Worm (Caenorhabditis elegans) whole organism, L4 larva: ENCODE data around the gene gei-3.

Experiments
- D1046.2 ChIP-seq: fragments of 200-800 bp; sonication (Bioruptor generic); IDR thresholded peaks from 2 replicates; pipeline ENCODE4 v1.3.6; 2022; ENCODE audit warnings: missing genetic modification characterization, missing compliant biosample characterization
- R02D3.7 ChIP-seq: fragments of 150-350 bp; sonication (generic microtip); optimal IDR thresholded peaks from 3 replicates; lab custom pipeline; 2014; ENCODE audit warnings: missing biosample characterization, missing genetic modification characterization
- T26A8.4 ChIP-seq: fragments of 200-800 bp; sonication (Bioruptor generic); IDR thresholded peaks from 2 replicates; pipeline ENCODE4 v1.3.6; 2022; ENCODE audit warnings: missing genetic modification characterization, missing compliant biosample characterization
- Y48G9A.11 ChIP-seq: fragments of 200-800 bp; sonication (Bioruptor generic); IDR thresholded peaks from 2 replicates; pipeline ENCODE4 v1.3.6; 2022; ENCODE audit warnings: missing genetic modification reagents, missing genetic modification characterization, missing compliant biosample characterization
- Y5F2A.4 ChIP-seq: fragments of 200-800 bp; sonication (Bioruptor generic); optimal IDR thresholded peaks from 2 replicates; lab custom pipeline; 2018; ENCODE audit warnings: mild to moderate bottlenecking, missing genetic modification characterization, missing compliant biosample characterization
- Y75B8A.6 ChIP-seq: fragments of 200-800 bp; sonication (Bioruptor generic); IDR thresholded peaks from 2 replicates; pipeline ENCODE4 v1.3.6; 2022; ENCODE audit warnings: missing genetic modification reagents, missing genetic modification characterization, missing compliant biosample characterization
- ZK546.5 ChIP-seq, 2 experiments: sonication (generic microtip); optimal IDR thresholded peaks; 2 replicates each; lab custom pipeline; 2017; ENCODE audit warnings: missing biosample characterization in 2 of 2, missing genetic modification characterization in 2 of 2
- aha-1 ChIP-seq: fragments of 150-350 bp; peaks from one replicate; lab custom pipeline; 2014; ENCODE audit warnings: missing biosample characterization, missing genetic modification characterization
- arid-1 ChIP-seq: fragments of 200-800 bp; sonication (Bioruptor generic); conservative IDR thresholded peaks from 2 replicates; pipeline ENCODE4 v1.3.6; 2022; ENCODE audit warnings: missing genetic modification reagents, missing genetic modification characterization, missing compliant biosample characterization
- ceh-28 ChIP-seq: fragments of 150-350 bp; optimal IDR thresholded peaks from 2 replicates; lab custom pipeline; 2014; ENCODE audit warnings: missing biosample characterization, missing genetic modification reagents, missing genetic modification characterization
- ceh-44 ChIP-seq: fragments of 200-800 bp; sonication (Bioruptor generic); IDR thresholded peaks from 2 replicates; pipeline ENCODE4 v1.3.6; 2022; ENCODE audit warnings: missing genetic modification reagents, missing genetic modification characterization, missing compliant biosample characterization
- ces-1 ChIP-seq: fragments of 150-350 bp; sonication (generic microtip); optimal IDR thresholded peaks from 4 replicates; lab custom pipeline; 2014; ENCODE audit warnings: missing biosample characterization, missing genetic modification reagents, missing genetic modification characterization
- daf-12 ChIP-seq: fragments of 150-350 bp; optimal IDR thresholded peaks from 2 replicates; lab custom pipeline; 2014; ENCODE audit warnings: missing biosample characterization, missing genetic modification reagents, missing genetic modification characterization
- daf-16 ChIP-seq, 3 experiments: sonication (generic microtip); optimal IDR thresholded peaks; 2 replicates each; lab custom pipeline; 2016 to 2017; ENCODE audit warnings: missing genetic modification characterization in 3 of 3, missing genetic modification reagents in 3 of 3, mild to moderate bottlenecking in 2 of 3, missing compliant biosample characterization in 2 of 3, missing biosample characterization in 1 of 3, moderate library complexity in 1 of 3
- daf-19 ChIP-seq: fragments of 200-800 bp; sonication (Bioruptor generic); conservative IDR thresholded peaks from 2 replicates; pipeline ENCODE4 v1.3.6; 2022; ENCODE audit warnings: missing genetic modification characterization, missing compliant biosample characterization
- dmd-8 ChIP-seq: fragments of 200-800 bp; sonication (Bioruptor generic); IDR thresholded peaks from 2 replicates; pipeline ENCODE4 v1.3.6; 2022; ENCODE audit warnings: missing genetic modification characterization, missing compliant biosample characterization
- duxl-1 ChIP-seq: sonication (generic microtip); optimal IDR thresholded peaks from 2 replicates; lab custom pipeline; 2016; ENCODE audit warnings: mild to moderate bottlenecking, missing genetic modification characterization, moderate library complexity, missing compliant biosample characterization; ENCODE audit not compliant: poor library complexity
- dve-1 ChIP-seq: sonication (generic microtip); optimal IDR thresholded peaks from 2 replicates; lab custom pipeline; 2017; ENCODE audit warnings: antibody characterized with exemption, mild to moderate bottlenecking, missing genetic modification characterization, missing compliant biosample characterization; ENCODE audit not compliant: insufficient read depth
- egl-27 ChIP-seq: sonication (generic microtip); optimal IDR thresholded peaks from 3 replicates; lab custom pipeline; 2017; ENCODE audit warnings: missing biosample characterization, missing genetic modification reagents, missing genetic modification characterization
- egl-43 ChIP-seq: fragments of 200-800 bp; sonication (Bioruptor generic); IDR thresholded peaks from 2 replicates; pipeline ENCODE4 v1.3.6; 2022; ENCODE audit warnings: missing genetic modification reagents, missing genetic modification characterization, missing compliant biosample characterization
- fos-1 ChIP-seq: fragments of 150-350 bp; optimal IDR thresholded peaks from 2 replicates; lab custom pipeline; 2014; ENCODE audit warnings: missing biosample characterization, missing genetic modification characterization
- gei-8 ChIP-seq: fragments of 200-800 bp; sonication (Bioruptor generic); optimal IDR thresholded peaks from 2 replicates; lab custom pipeline; 2018; ENCODE audit warnings: mild to moderate bottlenecking, missing genetic modification characterization, missing compliant biosample characterization
- hif-1 ChIP-seq, 2 experiments: sonication (generic microtip); optimal IDR thresholded peaks; 2 replicates each; lab custom pipeline; 2016 to 2017; ENCODE audit warnings: missing compliant biosample characterization in 2 of 2, missing genetic modification characterization in 2 of 2, missing genetic modification reagents in 2 of 2, missing genotype in 2 of 2, mild to moderate bottlenecking in 1 of 2
- hmg-1.1 ChIP-seq: fragments of 200-800 bp; sonication (Bioruptor generic); IDR thresholded peaks from 2 replicates; pipeline ENCODE4 v1.3.6; 2022; ENCODE audit warnings: missing genetic modification reagents, missing genetic modification characterization, missing compliant biosample characterization
- jun-1 ChIP-seq: fragments of 150-350 bp; optimal IDR thresholded peaks from 2 replicates; lab custom pipeline; 2014; ENCODE audit warnings: missing biosample characterization, missing genetic modification reagents, missing genetic modification characterization
- lim-7 ChIP-seq: fragments of 200-800 bp; sonication (Bioruptor generic); IDR thresholded peaks from 2 replicates; pipeline ENCODE4 v1.3.6; 2022; ENCODE audit warnings: missing genetic modification characterization, missing compliant biosample characterization
- lin-29 ChIP-seq: fragments of 200-800 bp; sonication (Bioruptor generic); IDR thresholded peaks from 2 replicates; pipeline ENCODE4 v1.3.6; 2022; ENCODE audit warnings: missing genetic modification reagents, missing genetic modification characterization, missing compliant biosample characterization
- lin-38 ChIP-seq: fragments of 200-800 bp; sonication (Bioruptor generic); IDR thresholded peaks from 2 replicates; pipeline ENCODE4 v1.3.6; 2022; ENCODE audit warnings: missing genetic modification reagents, missing genetic modification characterization, missing compliant biosample characterization
- lin-39 ChIP-seq: fragments of 150-350 bp; optimal IDR thresholded peaks from 2 replicates; lab custom pipeline; 2014; ENCODE audit warnings: missing biosample characterization, missing genetic modification reagents, missing genetic modification characterization
- lir-3 ChIP-seq: sonication (generic microtip); optimal IDR thresholded peaks from 2 replicates; lab custom pipeline; 2016; ENCODE audit warnings: mild to moderate bottlenecking, missing genetic modification characterization, missing compliant biosample characterization
- madf-5 ChIP-seq, 2 experiments: fragments of 200-800 bp; sonication (Bioruptor generic); IDR thresholded peaks; 2 replicates each; pipeline ENCODE4 v1.3.6; 2022; ENCODE audit warnings: missing compliant biosample characterization in 2 of 2, missing genetic modification characterization in 2 of 2
- madf-9 ChIP-seq: fragments of 200-800 bp; sonication (Bioruptor generic); conservative IDR thresholded peaks from 2 replicates; pipeline ENCODE4 v1.3.6; 2022; ENCODE audit warnings: missing genetic modification reagents, missing genetic modification characterization, missing compliant biosample characterization
- mdl-1 ChIP-seq, 2 experiments: fragments of 150-350 bp in 1 of 2; sonication (generic microtip) in 1 of 2; optimal IDR thresholded peaks; 2 replicates each; lab custom pipeline; 2014 to 2017; ENCODE audit warnings: missing biosample characterization in 2 of 2, missing genetic modification characterization in 2 of 2
- mdt-29 ChIP-seq: fragments of 200-800 bp; sonication (Bioruptor generic); IDR thresholded peaks from 2 replicates; pipeline ENCODE4 v1.3.6; 2022; ENCODE audit warnings: missing genetic modification reagents, missing genetic modification characterization, missing compliant biosample characterization
- mes-2 ChIP-seq: sonication (generic microtip); optimal IDR thresholded peaks from 2 replicates; lab custom pipeline; 2016; ENCODE audit warnings: missing genotype, mild to moderate bottlenecking, missing genetic modification characterization, missing compliant biosample characterization; ENCODE audit not compliant: poor library complexity, severe bottlenecking
- nhr-28 ChIP-seq: fragments of 150-350 bp; optimal IDR thresholded peaks from 2 replicates; lab custom pipeline; 2014; ENCODE audit warnings: missing biosample characterization, missing genetic modification characterization
- nhr-41 ChIP-seq: fragments of 200-800 bp; sonication (Bioruptor generic); IDR thresholded peaks from 2 replicates; pipeline ENCODE4 v1.3.6; 2022; ENCODE audit warnings: missing genetic modification reagents, missing genetic modification characterization, missing compliant biosample characterization
- nhr-6 ChIP-seq: fragments of 150-350 bp; optimal IDR thresholded peaks from 2 replicates; lab custom pipeline; 2014; ENCODE audit warnings: missing biosample characterization, missing genetic modification characterization
- nhr-76 ChIP-seq: fragments of 150-350 bp; optimal IDR thresholded peaks from 2 replicates; lab custom pipeline; 2014; ENCODE audit warnings: missing biosample characterization, missing genetic modification characterization
- nhr-77 ChIP-seq: fragments of 150-350 bp; optimal IDR thresholded peaks from 2 replicates; lab custom pipeline; 2014; ENCODE audit warnings: missing biosample characterization, missing genetic modification characterization
- snpc-1.2 ChIP-seq: fragments of 200-800 bp; sonication (Bioruptor generic); IDR thresholded peaks from 2 replicates; pipeline ENCODE4 v1.3.6; 2022; ENCODE audit warnings: missing genetic modification reagents, missing genetic modification characterization, missing compliant biosample characterization
- spr-3 ChIP-seq: fragments of 200-800 bp; sonication (Bioruptor generic); optimal IDR thresholded peaks from 2 replicates; lab custom pipeline; 2018; ENCODE audit warnings: mild to moderate bottlenecking, missing genetic modification characterization, missing compliant biosample characterization
- tra-1 ChIP-seq: fragments of 200-800 bp; sonication (Bioruptor generic); IDR thresholded peaks from 2 replicates; pipeline ENCODE4 v1.3.6; 2022; ENCODE audit warnings: missing genetic modification reagents, missing genetic modification characterization, missing compliant biosample characterization
- vab-7 ChIP-seq: fragments of 200-800 bp; sonication (Bioruptor generic); IDR thresholded peaks from 2 replicates; pipeline ENCODE4 v1.3.6; 2022; ENCODE audit warnings: missing genetic modification reagents, missing genetic modification characterization, missing compliant biosample characterization
- zag-1 ChIP-seq: fragments of 150-350 bp; optimal IDR thresholded peaks from 2 replicates; lab custom pipeline; 2014; ENCODE audit warnings: missing biosample characterization, missing genetic modification characterization
- zfp-2 ChIP-seq: sonication (generic microtip); optimal IDR thresholded peaks from 2 replicates; lab custom pipeline; 2016; ENCODE audit warnings: mild to moderate bottlenecking, missing genetic modification characterization, missing compliant biosample characterization
- zfp-3 ChIP-seq: fragments of 200-800 bp; sonication (Bioruptor generic); conservative IDR thresholded peaks from 2 replicates; pipeline ENCODE4 v1.3.6; 2022; ENCODE audit warnings: missing genetic modification reagents, missing genetic modification characterization, missing compliant biosample characterization
- zip-11 ChIP-seq: fragments of 200-800 bp; sonication (Bioruptor generic); IDR thresholded peaks from 2 replicates; pipeline ENCODE4 v1.3.6; 2022; ENCODE audit warnings: missing genetic modification characterization, missing compliant biosample characterization

Gene gei-3

DNA sequence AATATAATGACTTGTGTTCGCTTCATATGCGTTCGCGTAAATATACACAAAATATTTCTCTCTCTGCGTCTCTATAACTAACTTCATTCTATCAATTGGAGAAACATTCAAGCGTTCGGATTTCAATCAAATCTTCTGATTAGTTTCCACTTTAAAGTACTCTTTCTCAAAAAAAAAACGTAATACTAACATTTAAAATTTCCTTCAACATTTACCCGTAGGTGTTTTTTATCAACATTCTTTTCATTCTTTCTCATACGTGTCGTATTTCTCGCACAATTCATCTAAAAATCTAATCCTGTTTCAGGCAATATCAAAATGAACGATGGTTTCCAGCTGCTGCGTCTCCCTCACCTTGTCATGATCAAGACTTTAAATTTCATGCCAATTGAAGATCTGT, 44.3 kb upstream of the gei-3 start, which contains the start of gene T14G8.2:
Gene T14G8.2, plus strand, starts transcription at position 301 of the 400 bp plus-strand sequence.
- no peak for TF ChIP-seq mdt-29 (GFP tag; lab: Robert Waterston, UW)
- TF ChIP-seq gei-8 = no peak
- no peak for TF ChIP-seq madf-9 (GFP tag; lab: Robert Waterston, UW)
- TF ChIP-seq daf-16 (GFP tag; optimal IDR thresholded peaks at IDR 0.05; lab: Kevin White, UChicago) = no peak
- TF ChIP-seq daf-16 (tag; optimal IDR thresholded peaks at IDR 0.05; lab: Kevin White, UChicago) = no peak
- no peak for TF ChIP-seq daf-12 (tag; lab: Kevin White, UChicago)
- TF ChIP-seq nhr-77 (tag; lab: Kevin White, UChicago) = no peak
- TF ChIP-seq hmg-1.1 (GFP tag; lab: Robert Waterston, UW) = no peak
- TF ChIP-seq nhr-41 (GFP tag; lab: Robert Waterston, UW) = no peak
- TF ChIP-seq hif-1 (tag; optimal IDR thresholded peaks at IDR 0.05; lab: Kevin White, UChicago) = no peak
- TF ChIP-seq spr-3 = no peak
- TF ChIP-seq zag-1 (tag; lab: Kevin White, UChicago) = no peak
- no peak for TF ChIP-seq jun-1
- no peak for TF ChIP-seq ceh-28 (tag; lab: Kevin White, UChicago)
- TF ChIP-seq nhr-6 = no peak
- TF ChIP-seq nhr-76 (tag; lab: Kevin White, UChicago) = no peak
- TF ChIP-seq fos-1 = no peak
- no peak for TF ChIP-seq Y5F2A.4 (GFP tag; lab: Kevin White, UChicago)
- TF ChIP-seq, all 104 proteins: peak for 0

DNA sequence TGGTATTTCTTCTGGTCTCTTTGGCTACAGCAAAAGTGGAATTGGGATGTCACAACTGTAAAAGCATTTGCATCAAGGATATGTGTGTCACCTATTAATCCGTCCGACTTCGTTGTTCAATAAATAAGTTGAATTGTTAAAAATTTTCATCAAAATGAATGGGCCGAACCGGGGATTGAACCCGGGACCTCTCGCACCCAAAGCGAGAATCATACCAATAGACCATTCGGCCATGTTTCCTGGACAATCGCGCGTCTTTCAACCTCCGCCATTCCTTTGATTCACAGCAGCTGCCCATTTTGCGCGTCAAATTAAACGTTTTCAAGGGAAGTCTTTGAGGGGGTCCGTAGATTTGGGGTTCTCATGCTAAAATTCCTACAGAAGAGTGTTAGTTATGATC, 41.2 kb upstream of the gei-3 start:
- TF ChIP-seq Y5F2A.4 (GFP tag; lab: Kevin White, UChicago) (no peak), Y48G9A.11 (GFP tag; lab: Robert Waterston, UW) (0 out of 2 replicates have a peak, but pooled peaks have one; percentile 15), lin-39 (tag; lab: Kevin White, UChicago) (no peak), ZK546.5 (tag; optimal IDR thresholded peaks at IDR 0.05; lab: Kevin White, UChicago) (no peak), lim-7 (peak; percentile 78), D1046.2 (GFP tag; lab: Robert Waterston, UW) (no peak), T26A8.4 (GFP tag; lab: Robert Waterston, UW) (peak; percentile 26; the same call in 1 of the 2 replicates), zfp-3 (GFP tag; lab: Robert Waterston, UW) (no peak), vab-7 (GFP tag; lab: Robert Waterston, UW) (peak; percentile 32; the same call in 1 of the 2 replicates), zip-11 (GFP tag; lab: Robert Waterston, UW) (no peak), nhr-41 (GFP tag; lab: Robert Waterston, UW) (0 out of 2 replicates have a peak, but pooled peaks have one; percentile 18), egl-43 (peak; percentile 76), ces-1 (no peak), mdl-1 (tag; optimal IDR thresholded peaks at IDR 0.05; lab: Kevin White, UChicago) (no peak), lin-29 (GFP tag; lab: Robert Waterston, UW) (no peak), tra-1 (GFP tag; lab: Robert Waterston, UW) (0 out of 2 replicates have a peak, but pooled peaks have one; percentile 31), R02D3.7 (tag; lab: Kevin White, UChicago) (no peak), lin-38 (GFP tag; lab: Robert Waterston, UW) (peak; percentile 56), duxl-1 (peak; percentile 29), madf-5 (GFP tag; IDR thresholded peaks at IDR 0.05; lab: Robert Waterston, UW) (peak; percentile 34 to 62; a peak in 1 of 4 replicates), zfp-2 (tag; lab: Kevin White, UChicago) (no peak), dve-1 (tag; lab: Kevin White, UChicago) (no peak), dmd-8 (peak; percentile 70), arid-1 (GFP tag; lab: Robert Waterston, UW) (peak; percentile 27; the same call in 1 of the 2 replicates), aha-1 (tag; lab: Kevin White, UChicago) (peak; percentile 87), mes-2 (peak; percentile 33), ceh-44 (GFP tag; lab: Robert Waterston, UW) (0 out of 2 replicates have a peak, but pooled peaks have one; percentile 46), snpc-1.2 (GFP tag; lab: Robert Waterston, UW) (peak; percentile 78), gei-8 (no peak), spr-3 (no peak), fos-1 (no peak), daf-19 (GFP tag; lab: Robert Waterston, UW) (no peak), egl-27 (tag; lab: Kevin White, UChicago) (no peak), lir-3 (tag; lab: Kevin White, UChicago) (peak; percentile 17), nhr-28 (no peak), Y75B8A.6 (GFP tag; lab: Robert Waterston, UW) (no peak)
